Worm (Caenorhabditis elegans): Measurements from ENCODE around the gene Y38H6C.13.

Gene Y38H6C.13

DNA sequence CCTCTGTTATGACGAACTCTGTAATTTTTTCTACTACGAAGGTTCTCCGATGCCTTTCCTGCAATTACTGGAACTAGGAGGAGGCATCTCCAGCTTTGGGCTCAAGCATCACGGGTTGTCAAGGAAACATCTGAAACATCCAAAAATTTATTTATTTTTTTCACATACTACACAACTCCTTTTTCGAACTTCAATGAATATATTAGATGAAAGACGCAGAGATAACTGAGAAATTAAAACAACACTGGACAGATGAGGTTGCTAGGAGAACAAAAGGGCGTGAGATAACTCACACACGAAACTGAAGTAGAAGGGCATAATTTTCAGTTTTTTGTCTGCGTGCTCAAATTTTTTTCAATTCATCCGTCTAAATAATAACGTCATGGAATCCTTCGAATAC, at the start of gene Y38H6C.13:
Gene Y38H6C.13 (plus strand): TSS at position 301 of the 400 bp plus-strand sequence.
- TF ChIP-seq nhr-232 (tag; optimal IDR thresholded peaks at IDR 0.05) (no peak), ceh-24 (tag; optimal IDR thresholded peaks at IDR 0.05) (no peak), fax-1 (tag; optimal IDR thresholded peaks at IDR 0.05) (no peak), pha-4 (tag; optimal IDR thresholded peaks at IDR 0.05) (no peak), syd-9 (tag; optimal IDR thresholded peaks at IDR 0.05) (no peak), F13H6.1 (tag; optimal IDR thresholded peaks at IDR 0.05) (no peak), pha-2 (tag; optimal IDR thresholded peaks at IDR 0.05) (no peak), ztf-16 (tag; optimal IDR thresholded peaks at IDR 0.05) (no peak)

- TF ChIP-seq pha-4 (tag; optimal IDR thresholded peaks at IDR 0.05) (no peak), ref-2 (tag; optimal IDR thresholded peaks at IDR 0.05) (no peak), ceh-24 (tag; optimal IDR thresholded peaks at IDR 0.05) (no peak), zip-5 (tag; optimal IDR thresholded peaks at IDR 0.05) (no peak), unc-42 (tag; optimal IDR thresholded peaks at IDR 0.05) (peak; percentile 84), ceh-30 (tag; optimal IDR thresholded peaks at IDR 0.05) (no peak), ceh-31 (tag; optimal IDR thresholded peaks at IDR 0.05) (peak; percentile 49), nfya-1 (tag; optimal IDR thresholded peaks at IDR 0.05) (peak; percentile 56), ceh-48 (tag; optimal IDR thresholded peaks at IDR 0.05) (peak; percentile 83), elt-4 (tag; optimal IDR thresholded peaks at IDR 0.05) (no peak), hlh-30 (tag; optimal IDR thresholded peaks at IDR 0.05; ENCODE audit: insufficient read depth) (no peak), F13H6.1 (tag; optimal IDR thresholded peaks at IDR 0.05) (no peak), che-1 (tag; optimal IDR thresholded peaks at IDR 0.05) (no peak), Y22D7AL.16 (tag; optimal IDR thresholded peaks at IDR 0.05) (no peak), tbx-7 (tag; optimal IDR thresholded peaks at IDR 0.05) (no peak), elt-2 (tag; optimal IDR thresholded peaks at IDR 0.05) (peak; percentile 11)
These were observed 48.4 kb upstream of the Y38H6C.13 start, which contains the start of the genes calf-1 and rpl-2 for ce11 chrV:20479013-20479739. Gene calf-1 (minus strand): TSS chrV:20479089. Gene rpl-2 (plus strand): TSS chrV:20479689.

- no peak for TF ChIP-seq eyg-1 (tag; optimal IDR thresholded peaks at IDR 0.05)
- no peak for TF ChIP-seq dmd-4 (tag; optimal IDR thresholded peaks at IDR 0.05; ENCODE audit: borderline replicate concordance)
- no peak for TF ChIP-seq nfya-1 (tag; optimal IDR thresholded peaks at IDR 0.05)
- no peak for TF ChIP-seq unc-55 (GFP tag; optimal IDR thresholded peaks at IDR 0.05)
- no peak for TF ChIP-seq ceh-14 (tag; optimal IDR thresholded peaks at IDR 0.05)
- no peak for TF ChIP-seq tbx-2 (tag; optimal IDR thresholded peaks at IDR 0.05)
- no peak for TF ChIP-seq gmeb-2 (tag; optimal IDR thresholded peaks at IDR 0.05)
These were observed 46.8 kb upstream of the Y38H6C.13 start for ce11 chrV:20480790-20481189.

DNA sequence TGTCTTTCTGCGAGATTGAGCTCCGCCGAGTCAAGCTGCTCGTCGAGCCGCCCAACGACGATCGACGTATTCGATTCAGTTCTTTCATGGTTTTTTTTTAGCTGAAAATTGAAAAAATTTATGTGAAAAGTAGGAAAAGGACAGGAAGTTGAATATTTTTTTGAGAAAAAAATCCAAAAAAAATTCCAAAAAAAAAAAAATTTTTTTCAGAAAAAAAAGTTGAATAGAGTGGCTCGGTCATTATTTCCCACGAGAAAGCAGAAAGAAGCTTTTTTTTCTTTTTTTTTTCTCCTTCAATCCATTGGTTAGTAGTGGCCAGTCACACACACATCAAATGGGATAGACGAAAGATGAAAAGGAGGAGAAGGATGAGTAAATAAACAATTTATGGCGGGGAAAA, 42.3 kb upstream of the Y38H6C.13 start, which contains the start of gene dhcr-7:
Gene dhcr-7 (minus strand): TSS at position 101 of the 400 bp plus-strand sequence.
- no peak for TF ChIP-seq lim-6 (tag; optimal IDR thresholded peaks at IDR 0.05)
- no peak for TF ChIP-seq ceh-6 (GFP tag; optimal IDR thresholded peaks at IDR 0.05)
- no peak for TF ChIP-seq sox-4 (tag; optimal IDR thresholded peaks at IDR 0.05)
- no peak for TF ChIP-seq ceh-34 (tag; optimal IDR thresholded peaks at IDR 0.05)
- no peak for TF ChIP-seq ceh-9 (tag; optimal IDR thresholded peaks at IDR 0.05)
- no peak for TF ChIP-seq ceh-19 (GFP tag; optimal IDR thresholded peaks at IDR 0.05)
- TF ChIP-seq elt-4 (tag; optimal IDR thresholded peaks at IDR 0.05) = no peak
- TF ChIP-seq npax-4 (tag; optimal IDR thresholded peaks at IDR 0.05) = no peak
- TF ChIP-seq lin-11 (tag; optimal IDR thresholded peaks at IDR 0.05) = no peak
- TF ChIP-seq nfya-1 (tag; optimal IDR thresholded peaks at IDR 0.05) = no peak
- TF ChIP-seq unc-3 (GFP tag; conservative IDR thresholded peaks at IDR 0.05) = no peak
- no peak for TF ChIP-seq unc-3 (tag; optimal IDR thresholded peaks at IDR 0.05)
- TF ChIP-seq sox-2 (GFP tag; IDR thresholded peaks at IDR 0.05) = no peak
